Fruit fly (Drosophila melanogaster) whole organism, embryonic: ENCODE results near the gene Cyp28c1.

Experiments used
- ATbp ChIP-seq: fragments of 200-800 bp; sonication (Bioruptor generic); optimal IDR thresholded peaks from 2 replicates; lab custom pipeline; 2017; ENCODE audit warnings: missing biosample characterization, mild to moderate bottlenecking, missing genetic modification characterization, missing genetic modification reagents
- BEAF-32 ChIP-seq: fragments of 200-800 bp; sonication (Bioruptor generic); optimal IDR thresholded peaks from 3 replicates; lab custom pipeline; 2017; ENCODE audit warnings: missing biosample characterization, missing genetic modification characterization, mild to moderate bottlenecking, moderate library complexity, missing genetic modification reagents
- Blimp-1 ChIP-seq: fragments of 200-800 bp; sonication (Bioruptor generic); optimal IDR thresholded peaks from 3 replicates; lab custom pipeline; 2018; ENCODE audit warnings: missing biosample characterization, missing genetic modification characterization, mild to moderate bottlenecking, moderate library complexity, missing genetic modification reagents
- CG10321 ChIP-seq: fragments of 200-800 bp; sonication (Bioruptor generic); IDR thresholded peaks from 2 replicates; pipeline ENCODE4 v1.3.6; 2022; ENCODE audit warnings: missing biosample characterization, missing genetic modification characterization
- CG10462 ChIP-seq: fragments of 200-800 bp; sonication (Bioruptor generic); optimal IDR thresholded peaks from 2 replicates; lab custom pipeline; 2016; ENCODE audit warnings: missing biosample characterization, missing genetic modification characterization
- CG11504 ChIP-seq: fragments of 200-800 bp; sonication (Bioruptor generic); optimal IDR thresholded peaks from 3 replicates; lab custom pipeline; 2019; ENCODE audit warnings: missing biosample characterization, mild to moderate bottlenecking, missing genetic modification characterization, moderate library complexity
- CG11695 ChIP-seq: fragments of 200-800 bp; sonication (Bioruptor generic); IDR thresholded peaks from 3 replicates; pipeline ENCODE4 v1.3.6; 2022; ENCODE audit warnings: missing biosample characterization, missing genetic modification characterization
- CG13296 ChIP-seq: fragments of 200-800 bp; sonication (Bioruptor generic); optimal IDR thresholded peaks from 3 replicates; lab custom pipeline; 2018; ENCODE audit warnings: missing biosample characterization, mild to moderate bottlenecking, missing genetic modification characterization
- CG14860 ChIP-seq: fragments of 200-800 bp; sonication (Bioruptor generic); IDR thresholded peaks from 3 replicates; pipeline ENCODE4 v1.3.6; 2022; ENCODE audit warnings: missing biosample characterization, missing genetic modification characterization; ENCODE audit not compliant: partially characterized antibody
- CG1529 ChIP-seq: fragments of 200-800 bp; sonication (Bioruptor generic); optimal IDR thresholded peaks from 3 replicates; lab custom pipeline; 2018; ENCODE audit warnings: missing biosample characterization, missing genetic modification characterization
- CG15514 ChIP-seq: fragments of 200-800 bp; sonication (Bioruptor generic); optimal IDR thresholded peaks from 3 replicates; lab custom pipeline; 2017; ENCODE audit warnings: missing biosample characterization, missing genetic modification characterization, mild to moderate bottlenecking, moderate library complexity, missing genetic modification reagents
- CG18599 ChIP-seq: fragments of 200-800 bp; sonication (Bioruptor generic); optimal IDR thresholded peaks from 3 replicates; lab custom pipeline; 2017; ENCODE audit warnings: missing biosample characterization, missing genetic modification characterization, mild to moderate bottlenecking, moderate library complexity, missing genetic modification reagents
- CG2199 ChIP-seq: fragments of 200-800 bp; sonication (Bioruptor generic); IDR thresholded peaks from 3 replicates; pipeline ENCODE4 v1.3.6; 2022; ENCODE audit warnings: missing biosample characterization, missing genetic modification characterization
- CG2678 ChIP-seq: fragments of 200-800 bp; sonication (Bioruptor generic); optimal IDR thresholded peaks from 3 replicates; lab custom pipeline; 2019; ENCODE audit warnings: missing biosample characterization, mild to moderate bottlenecking, missing genetic modification characterization, moderate library complexity
- CG2875 ChIP-seq: fragments of 200-800 bp; sonication (Bioruptor generic); optimal IDR thresholded peaks from 2 replicates; lab custom pipeline; 2017; ENCODE audit warnings: missing biosample characterization, mild to moderate bottlenecking, missing genetic modification characterization, missing genetic modification reagents
- CG31365 ChIP-seq: fragments of 200-800 bp; sonication (Bioruptor generic); optimal IDR thresholded peaks from 2 replicates; lab custom pipeline; 2018; ENCODE audit warnings: missing biosample characterization, mild to moderate bottlenecking, missing genetic modification characterization
- CG3726 ChIP-seq: fragments of 200-800 bp; sonication (Bioruptor generic); IDR thresholded peaks from 3 replicates; pipeline ENCODE4, ENCODE4 v1.3.6; 2022; ENCODE audit warnings: missing biosample characterization, missing genetic modification characterization
- CG3838 ChIP-seq: fragments of 200-800 bp; sonication (Bioruptor generic); optimal IDR thresholded peaks from 3 replicates; lab custom pipeline; 2016; ENCODE audit warnings: missing biosample characterization, missing genetic modification characterization
- CG7963 ChIP-seq: fragments of 200-800 bp; sonication (Bioruptor generic); IDR thresholded peaks from 3 replicates; pipeline ENCODE4 v1.3.6; 2022; ENCODE audit warnings: missing biosample characterization, missing genetic modification characterization; ENCODE audit not compliant: partially characterized antibody
- CG9215 ChIP-seq: fragments of 200-800 bp; sonication (Bioruptor generic); IDR thresholded peaks from 2 replicates; pipeline ENCODE4 v1.3.6; 2022; ENCODE audit warnings: missing biosample characterization, missing genetic modification characterization
- Chrac-16 ChIP-seq: fragments of 200-800 bp; sonication (Bioruptor generic); optimal IDR thresholded peaks from 3 replicates; lab custom pipeline; 2016; ENCODE audit warnings: missing biosample characterization, missing genetic modification characterization
- Drgx ChIP-seq: fragments of 200-800 bp; sonication (Bioruptor generic); IDR thresholded peaks from 2 replicates; pipeline ENCODE4 v1.3.6; 2022; ENCODE audit warnings: missing biosample characterization, missing genetic modification characterization
- Fer1 ChIP-seq: fragments of 200-800 bp; sonication (Bioruptor generic); optimal IDR thresholded peaks from 2 replicates; lab custom pipeline; 2017; ENCODE audit warnings: missing biosample characterization, mild to moderate bottlenecking, missing genetic modification characterization
- Gsc ChIP-seq: fragments of 200-800 bp; sonication (Bioruptor generic); IDR thresholded peaks from 2 replicates; pipeline ENCODE4 v1.3.6; 2022; ENCODE audit warnings: missing biosample characterization, missing genetic modification characterization
- Kr ChIP-seq: fragments of 200-800 bp; sonication (Bioruptor generic); optimal IDR thresholded peaks from 2 replicates; lab custom pipeline; 2017; ENCODE audit warnings: missing biosample characterization, mild to moderate bottlenecking, missing genetic modification characterization
- NC2β ChIP-seq: fragments of 200-800 bp; sonication (Bioruptor generic); optimal IDR thresholded peaks from 2 replicates; lab custom pipeline; 2016; ENCODE audit warnings: missing biosample characterization, missing genetic modification characterization
- Nf-YB ChIP-seq: fragments of 200-800 bp; sonication (Bioruptor generic); optimal IDR thresholded peaks from 3 replicates; lab custom pipeline; 2019; ENCODE audit warnings: missing biosample characterization, mild to moderate bottlenecking, missing genetic modification characterization, moderate library complexity
- Scr ChIP-seq: fragments of 200-800 bp; sonication (Bioruptor generic); IDR thresholded peaks from 2 replicates; pipeline ENCODE4 v1.3.6; 2022; ENCODE audit warnings: missing biosample characterization, missing genetic modification characterization; ENCODE audit not compliant: partially characterized antibody
- Sry-δ ChIP-seq: fragments of 200-800 bp; sonication (Bioruptor generic); optimal IDR thresholded peaks from 2 replicates; lab custom pipeline; 2016; ENCODE audit warnings: missing biosample characterization, missing genetic modification characterization
- bbx ChIP-seq: fragments of 200-800 bp; sonication (Bioruptor generic); IDR thresholded peaks from 2 replicates; pipeline ENCODE4 v1.3.6; 2022; ENCODE audit warnings: missing biosample characterization, missing genetic modification characterization; ENCODE audit not compliant: partially characterized antibody
- bsh ChIP-seq, 2 experiments: fragments of 200-800 bp; sonication (Bioruptor generic); optimal IDR thresholded peaks; 2 replicates each; lab custom pipeline; 2017 to 2018; ENCODE audit warnings: mild to moderate bottlenecking in 2 of 2, missing biosample characterization in 2 of 2, missing genetic modification characterization in 2 of 2, moderate library complexity in 1 of 2
- cad ChIP-seq: fragments of >200 bp; optimal IDR thresholded peaks from 2 replicates; lab custom pipeline; 2017; ENCODE audit warnings: missing biosample characterization, missing genetic modification characterization
- cg ChIP-seq: fragments of 200-800 bp; sonication (Bioruptor generic); optimal IDR thresholded peaks from 3 replicates; lab custom pipeline; 2019; ENCODE audit warnings: missing biosample characterization, mild to moderate bottlenecking, missing genetic modification characterization, moderate library complexity
- dm ChIP-seq: fragments of 200-800 bp; sonication (Bioruptor generic); optimal IDR thresholded peaks from 3 replicates; lab custom pipeline; 2016; ENCODE audit warnings: missing biosample characterization, missing genetic modification characterization
- emc ChIP-seq: fragments of 200-800 bp; sonication (Bioruptor generic); optimal IDR thresholded peaks from 2 replicates; lab custom pipeline; 2016; ENCODE audit warnings: missing biosample characterization, missing genetic modification characterization
- hth ChIP-seq: fragments of >200 bp; optimal IDR thresholded peaks from 2 replicates; lab custom pipeline; 2017; ENCODE audit warnings: inconsistent platforms
- jumu ChIP-seq: fragments of 200-800 bp; sonication (Bioruptor generic); optimal IDR thresholded peaks from 3 replicates; lab custom pipeline; 2016; ENCODE audit warnings: missing biosample characterization, missing genetic modification characterization
- lbe ChIP-seq: fragments of 200-800 bp; sonication (Bioruptor generic); optimal IDR thresholded peaks from 2 replicates; lab custom pipeline; 2016; ENCODE audit warnings: missing biosample characterization, mild to moderate bottlenecking, missing genetic modification characterization
- luna ChIP-seq: fragments of 200-800 bp; sonication (Bioruptor generic); optimal IDR thresholded peaks from 2 replicates; lab custom pipeline; 2016; ENCODE audit warnings: missing biosample characterization, missing genetic modification characterization
- oc ChIP-seq: fragments of 200-800 bp; sonication (Bioruptor generic); optimal IDR thresholded peaks from 2 replicates; lab custom pipeline; 2018; ENCODE audit warnings: missing biosample characterization, mild to moderate bottlenecking, missing genetic modification characterization, moderate library complexity
- odd ChIP-seq: fragments of 200-800 bp; sonication (Bioruptor generic); optimal IDR thresholded peaks from 2 replicates; lab custom pipeline; 2017; ENCODE audit warnings: missing biosample characterization, mild to moderate bottlenecking, missing genetic modification characterization
- peb ChIP-seq: fragments of 200-800 bp; sonication (Bioruptor generic); IDR thresholded peaks from 2 replicates; pipeline ENCODE4 v1.3.6; 2022; ENCODE audit warnings: missing biosample characterization, missing genetic modification characterization
- pfk ChIP-seq: fragments of 200-800 bp; sonication (Bioruptor generic); optimal IDR thresholded peaks from 2 replicates; lab custom pipeline; 2018; ENCODE audit warnings: missing biosample characterization, mild to moderate bottlenecking, missing genetic modification characterization, moderate library complexity
- prd ChIP-seq, 3 experiments: fragments of >200 bp in 2 of 3; fragments of 200-800 bp in 1 of 3; sonication (Bioruptor generic) in 1 of 3; optimal IDR thresholded peaks in 2 of 3; IDR thresholded peaks in 1 of 3; 2 replicates in 2 of 3; 3 replicates in 1 of 3; pipeline versions ENCODE4 v1.3.6 to Lab custom; 2017 to 2022; ENCODE audit warnings: missing biosample characterization in 1 of 3, missing genetic modification characterization in 1 of 3
- ro ChIP-seq: fragments of 200-800 bp; sonication (Bioruptor generic); IDR thresholded peaks from 2 replicates; pipeline ENCODE4 v1.3.6; 2022; ENCODE audit warnings: missing biosample characterization, missing genetic modification characterization
- sens-2 ChIP-seq: fragments of 200-800 bp; sonication (Bioruptor generic); IDR thresholded peaks from 2 replicates; pipeline ENCODE4 v1.3.6; 2022; ENCODE audit warnings: missing biosample characterization, missing genetic modification characterization
- vfl ChIP-seq: fragments of 200-800 bp; sonication (Bioruptor generic); optimal IDR thresholded peaks from 2 replicates; lab custom pipeline; 2016; ENCODE audit warnings: missing biosample characterization, missing genetic modification characterization

Cyp28c1 gene

DNA sequence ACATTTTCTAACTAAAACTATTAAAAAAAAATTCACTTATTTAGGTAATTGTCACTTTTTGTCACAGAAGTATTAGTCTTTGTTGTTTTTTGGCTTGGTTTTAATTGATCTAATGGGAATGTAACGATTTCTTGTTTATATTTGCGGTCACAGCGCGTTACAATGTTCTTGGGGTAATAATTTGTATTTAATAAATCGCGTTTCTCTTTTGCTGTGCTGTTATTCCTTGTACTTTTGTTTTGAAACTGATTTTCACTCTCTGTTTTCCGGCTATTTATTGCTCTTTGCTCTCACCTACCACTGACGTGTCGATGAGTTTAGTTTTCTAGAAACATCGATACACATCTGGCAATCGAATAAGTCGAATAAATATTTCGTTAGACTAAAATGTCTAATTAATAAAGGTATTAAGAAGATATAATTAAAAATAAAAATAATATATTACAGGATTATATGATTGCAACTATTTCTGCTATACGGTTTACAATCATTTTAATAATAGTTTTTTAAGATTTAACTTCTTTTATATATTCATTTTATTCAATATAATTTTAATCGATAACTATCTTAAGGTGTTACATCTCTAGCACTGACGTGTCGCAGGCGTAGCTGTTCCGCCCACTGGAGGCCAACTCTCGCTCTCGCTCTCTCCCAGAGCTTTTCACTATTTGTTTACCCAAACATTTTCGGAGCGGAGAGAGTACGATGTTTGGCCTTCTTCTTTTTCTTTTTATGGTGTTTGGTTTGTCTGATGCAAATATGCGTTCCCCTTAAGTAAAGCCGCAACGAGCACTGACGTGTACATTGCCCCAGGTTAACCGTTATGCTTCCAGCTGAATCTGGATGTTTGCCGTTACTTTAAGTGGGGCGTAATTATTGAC lies 32.3 kb upstream of the Cyp28c1 start, which contains the start of gene Hsc70-3 (continued):
- no peak for TF ChIP-seq CG9215 (GFP tag; lab: Robert Waterston, UW)
- no peak for TF ChIP-seq vfl

DNA sequence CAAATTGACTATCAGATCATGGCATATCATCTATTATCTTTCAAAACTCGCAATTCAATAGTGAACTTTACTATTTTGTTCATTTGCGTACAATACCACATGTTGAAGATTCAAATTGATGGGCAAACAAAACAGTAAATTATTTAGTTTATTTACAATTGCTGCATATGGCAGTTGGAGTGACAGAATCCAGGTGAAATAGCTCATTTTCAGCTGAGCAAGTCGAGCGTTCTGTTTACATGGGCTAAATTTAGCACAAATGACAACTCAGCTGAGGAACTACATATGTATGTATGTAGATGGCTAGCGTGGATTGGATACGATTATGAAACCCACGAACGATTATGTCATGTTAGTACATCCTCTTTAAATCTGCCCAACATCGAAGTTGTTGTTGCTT lies 26.6 kb upstream of the Cyp28c1 start:
- TF ChIP-seq CG10321 (GFP tag; lab: Robert Waterston, UW), result no peak
- TF ChIP-seq Gsc (GFP tag; lab: Robert Waterston, UW), result no peak
- TF ChIP-seq CG15514 (GFP tag; lab: Kevin White, UChicago), result peak; percentile 9
- TF ChIP-seq CG11695, result no peak
- no peak for TF ChIP-seq odd (GFP tag; lab: Kevin White, UChicago)
- no peak for TF ChIP-seq dm
- TF ChIP-seq Sry-δ (GFP tag; lab: Kevin White, UChicago), result no peak
- no peak for TF ChIP-seq luna (GFP tag; lab: Kevin White, UChicago)
- no peak for TF ChIP-seq Blimp-1
- TF ChIP-seq CG7963, result no peak
- TF ChIP-seq Scr, result no peak
- TF ChIP-seq Kr (GFP tag; lab: Kevin White, UChicago), result no peak
- no peak for TF ChIP-seq CG2199 (GFP tag; lab: Robert Waterston, UW)
- no peak for TF ChIP-seq sens-2 (GFP tag; lab: Robert Waterston, UW)
- TF ChIP-seq CG10462, result no peak
- no peak for TF ChIP-seq bsh (GFP tag; optimal IDR thresholded peaks at IDR 0.05; lab: Kevin White, UChicago)
- TF ChIP-seq CG2678 (tag; lab: Kevin White, UChicago), result no peak
- no peak for TF ChIP-seq emc (GFP tag; lab: Kevin White, UChicago)
- no peak for TF ChIP-seq prd (optimal IDR thresholded peaks at IDR 0.05; lab: Kevin White, UChicago)
- TF ChIP-seq prd (GFP tag; IDR thresholded peaks at IDR 0.05; lab: Robert Waterston, UW), result no peak
- peak; percentile 0 for TF ChIP-seq CG13296 (GFP tag; lab: Kevin White, UChicago)
- TF ChIP-seq ro (GFP tag; lab: Robert Waterston, UW), result no peak
- TF ChIP-seq CG31365 (tag; lab: Kevin White, UChicago), result no peak
- TF ChIP-seq pfk, result peak; percentile 5
- TF ChIP-seq jumu (GFP tag; lab: Kevin White, UChicago), result no peak
- peak; percentile 55 for TF ChIP-seq Fer1 (GFP tag; lab: Kevin White, UChicago)
- TF ChIP-seq CG3838 (GFP tag; lab: Kevin White, UChicago), result no peak
- no peak for TF ChIP-seq lbe
- no peak for TF ChIP-seq CG3726
- TF ChIP-seq Drgx (GFP tag; lab: Robert Waterston, UW), result no peak
- no peak for TF ChIP-seq Chrac-16 (GFP tag; lab: Kevin White, UChicago)
- TF ChIP-seq CG2875 (GFP tag; lab: Kevin White, UChicago), result no peak
- no peak for TF ChIP-seq Nf-YB (GFP tag; lab: Kevin White, UChicago)
- no peak for TF ChIP-seq hth
- TF ChIP-seq CG18599 (GFP tag; lab: Kevin White, UChicago), result peak; percentile 52
- no peak for TF ChIP-seq CG1529 (GFP tag; lab: Kevin White, UChicago)
- TF ChIP-seq CG11504 (tag; lab: Kevin White, UChicago), result no peak
- no peak for TF ChIP-seq oc
- no peak for TF ChIP-seq peb
- TF ChIP-seq cad (GFP tag; lab: Kevin White, UChicago), result no peak
- TF ChIP-seq cg (GFP tag; lab: Kevin White, UChicago), result no peak
- no peak for TF ChIP-seq bbx (GFP tag; lab: Robert Waterston, UW)
- TF ChIP-seq ATbp (GFP tag; lab: Kevin White, UChicago), result peak; percentile 25
- TF ChIP-seq BEAF-32 (GFP tag; lab: Kevin White, UChicago), result no peak
- TF ChIP-seq CG14860 (GFP tag; lab: Robert Waterston, UW), result no peak
- TF ChIP-seq NC2β (GFP tag; lab: Kevin White, UChicago), result no peak
